Worm (Caenorhabditis elegans) whole organism, mixed stage, embryonic: ENCODE data around the gene lite-1.

Experiments
- M03D4.4 ChIP-seq: sonication (generic microtip); optimal IDR thresholded peaks from 2 replicates; lab custom pipeline; 2017; ENCODE audit warnings: mild to moderate bottlenecking, missing genetic modification characterization, missing compliant biosample characterization
- bed-3 ChIP-seq: fragments of 200-800 bp; sonication (Bioruptor generic); optimal IDR thresholded peaks from 3 replicates; lab custom pipeline; 2018; ENCODE audit warnings: mild to moderate bottlenecking, missing genetic modification characterization, moderate library complexity, missing compliant biosample characterization
- blmp-1 ChIP-seq: fragments of 150-350 bp; optimal IDR thresholded peaks from 2 replicates; lab custom pipeline; 2014; ENCODE audit warnings: missing biosample characterization, missing genetic modification characterization
- ceh-39 ChIP-seq: fragments of 150-350 bp; optimal IDR thresholded peaks from 2 replicates; lab custom pipeline; 2014; ENCODE audit warnings: missing biosample characterization, missing genetic modification characterization
- ceh-43 ChIP-seq: fragments of 200-800 bp; sonication (Bioruptor generic); optimal IDR thresholded peaks from 2 replicates; lab custom pipeline; 2018; ENCODE audit warnings: mild to moderate bottlenecking, missing genetic modification characterization, moderate library complexity, missing compliant biosample characterization
- ceh-83 ChIP-seq: fragments of 200-800 bp; sonication (Bioruptor generic); optimal IDR thresholded peaks from 2 replicates; lab custom pipeline; 2018; ENCODE audit warnings: mild to moderate bottlenecking, missing genetic modification characterization, missing compliant biosample characterization
- ces-1 ChIP-seq: fragments of 150-350 bp; optimal IDR thresholded peaks from 2 replicates; lab custom pipeline; 2014; ENCODE audit warnings: missing biosample characterization, missing genetic modification reagents, missing genetic modification characterization
- cnd-1 ChIP-seq: fragments of 200-800 bp; sonication (Bioruptor generic); optimal IDR thresholded peaks from 2 replicates; lab custom pipeline; 2018; ENCODE audit warnings: mild to moderate bottlenecking, missing genetic modification characterization, missing compliant biosample characterization
- drap-1 ChIP-seq: fragments of 200-800 bp; sonication (Bioruptor generic); optimal IDR thresholded peaks from 3 replicates; lab custom pipeline; 2018; ENCODE audit warnings: mild to moderate bottlenecking, missing genetic modification characterization, missing compliant biosample characterization
- elt-1 ChIP-seq: sonication (generic microtip); optimal IDR thresholded peaks from 2 replicates; lab custom pipeline; 2017; ENCODE audit warnings: missing genetic modification characterization, mild to moderate bottlenecking, missing compliant biosample characterization, antibody characterized with exemption, moderate library complexity, borderline replicate concordance; ENCODE audit not compliant: insufficient read depth
- elt-3 ChIP-seq: fragments of 150-350 bp; optimal IDR thresholded peaks from 2 replicates; lab custom pipeline; 2014; ENCODE audit warnings: missing biosample characterization, missing genetic modification characterization
- flh-1 ChIP-seq: fragments of 200-800 bp; sonication (Bioruptor generic); optimal IDR thresholded peaks from 2 replicates; lab custom pipeline; 2018; ENCODE audit warnings: mild to moderate bottlenecking, missing genetic modification characterization, moderate library complexity, missing compliant biosample characterization
- ham-2 ChIP-seq: fragments of 200-800 bp; sonication (Bioruptor generic); optimal IDR thresholded peaks from 2 replicates; lab custom pipeline; 2018; ENCODE audit warnings: mild to moderate bottlenecking, missing genetic modification characterization, missing compliant biosample characterization
- hlh-1 ChIP-seq: fragments of 150-350 bp; optimal IDR thresholded peaks from 2 replicates; lab custom pipeline; 2014; ENCODE audit warnings: missing biosample characterization, missing genetic modification reagents, missing genetic modification characterization
- lin-13 ChIP-seq: fragments of 150-350 bp; optimal IDR thresholded peaks from 2 replicates; lab custom pipeline; 2014; ENCODE audit warnings: missing biosample characterization, missing genetic modification characterization
- lin-32 ChIP-seq: fragments of 200-800 bp; sonication (Bioruptor generic); optimal IDR thresholded peaks from 2 replicates; lab custom pipeline; 2018; ENCODE audit warnings: mild to moderate bottlenecking, missing genetic modification characterization, missing compliant biosample characterization
- lsy-2 ChIP-seq: fragments of 150-350 bp; optimal IDR thresholded peaks from 2 replicates; lab custom pipeline; 2014; ENCODE audit warnings: missing biosample characterization, missing genetic modification characterization
- mab-5 ChIP-seq: fragments of 150-350 bp; optimal IDR thresholded peaks from 2 replicates; lab custom pipeline; 2014; ENCODE audit warnings: missing biosample characterization, missing genetic modification characterization
- mep-1 ChIP-seq: fragments of 150-350 bp; optimal IDR thresholded peaks from 2 replicates; lab custom pipeline; 2017; ENCODE audit warnings: missing biosample characterization, missing genetic modification reagents, missing genetic modification characterization, inconsistent platforms
- mls-2 ChIP-seq: sonication (generic microtip); optimal IDR thresholded peaks from 2 replicates; lab custom pipeline; 2016; ENCODE audit warnings: mild to moderate bottlenecking, missing genetic modification characterization, moderate library complexity, missing compliant biosample characterization
- nhr-12 ChIP-seq: fragments of 150-350 bp; optimal IDR thresholded peaks from 2 replicates; lab custom pipeline; 2014; ENCODE audit warnings: missing biosample characterization, missing genetic modification characterization
- nhr-2 ChIP-seq: fragments of 150-350 bp; optimal IDR thresholded peaks from 2 replicates; lab custom pipeline; 2014; ENCODE audit warnings: missing biosample characterization, missing genetic modification characterization
- nhr-237 ChIP-seq: fragments of 150-350 bp; optimal IDR thresholded peaks from 2 replicates; lab custom pipeline; 2014; ENCODE audit warnings: missing biosample characterization, missing genetic modification characterization
- nhr-28 ChIP-seq: fragments of 150-350 bp; optimal IDR thresholded peaks from 2 replicates; lab custom pipeline; 2014; ENCODE audit warnings: missing biosample characterization, missing genetic modification characterization
- nhr-76 ChIP-seq: sonication (generic microtip); optimal IDR thresholded peaks from 2 replicates; lab custom pipeline; 2017; ENCODE audit warnings: missing biosample characterization, missing genetic modification characterization
- pha-4 ChIP-seq: fragments of 150-350 bp; optimal IDR thresholded peaks from 2 replicates; lab custom pipeline; 2018; ENCODE audit warnings: missing biosample characterization, missing genetic modification reagents, missing genetic modification characterization
- sem-2 ChIP-seq: fragments of 200-800 bp; sonication (Bioruptor generic); optimal IDR thresholded peaks from 2 replicates; lab custom pipeline; 2018; ENCODE audit warnings: mild to moderate bottlenecking, missing genetic modification characterization, missing compliant biosample characterization
- snpc-4 ChIP-seq: fragments of 150-350 bp; optimal IDR thresholded peaks from 2 replicates; lab custom pipeline; 2014; ENCODE audit warnings: missing biosample characterization, missing genetic modification characterization
- sptf-1 ChIP-seq: sonication (generic microtip); optimal IDR thresholded peaks from 2 replicates; lab custom pipeline; 2017; ENCODE audit warnings: mild to moderate bottlenecking, missing genetic modification characterization, moderate library complexity, missing compliant biosample characterization
- tbx-8 ChIP-seq: fragments of 200-800 bp; sonication (Bioruptor generic); optimal IDR thresholded peaks from 2 replicates; lab custom pipeline; 2018; ENCODE audit warnings: mild to moderate bottlenecking, missing genetic modification characterization, moderate library complexity, missing compliant biosample characterization
- unc-120 ChIP-seq: sonication (generic microtip); optimal IDR thresholded peaks from 2 replicates; lab custom pipeline; 2017; ENCODE audit warnings: missing genetic modification characterization, missing compliant biosample characterization; ENCODE audit not compliant: poor library complexity, severe bottlenecking
- unc-39 ChIP-seq: fragments of 150-350 bp; optimal IDR thresholded peaks from 2 replicates; lab custom pipeline; 2014; ENCODE audit warnings: missing biosample characterization, missing genetic modification characterization
- unc-62 ChIP-seq: fragments of 150-350 bp; optimal IDR thresholded peaks from 2 replicates; lab custom pipeline; 2014; ENCODE audit warnings: missing biosample characterization, missing genetic modification reagents, missing genetic modification characterization
- zip-8 ChIP-seq: fragments of 150-350 bp; optimal IDR thresholded peaks from 2 replicates; lab custom pipeline; 2014; ENCODE audit warnings: missing biosample characterization, missing genetic modification characterization
- ztf-11 ChIP-seq: fragments of 150-350 bp; optimal IDR thresholded peaks from 2 replicates; lab custom pipeline; 2014; ENCODE audit warnings: missing biosample characterization, missing genetic modification characterization

Gene lite-1

ce11 chrX:6232998-6233626, 2.5 kb upstream of the lite-1 start, which contains the start of gene C14F11.4:
C14F11.4 (minus strand) TSS chrX:6233048.
- no peak for TF ChIP-seq nhr-12 (tag; lab: Kevin White, UChicago)
- TF ChIP-seq pha-4 (tag; lab: Kevin White, UChicago): no peak
- no peak for TF ChIP-seq zip-8 (tag; lab: Kevin White, UChicago)
- no peak for TF ChIP-seq lsy-2 (tag; lab: Kevin White, UChicago)
- no peak for TF ChIP-seq unc-39 (tag; lab: Kevin White, UChicago)
- no peak for TF ChIP-seq lin-13 (tag; lab: Kevin White, UChicago)
- no peak for TF ChIP-seq mep-1 (tag; lab: Kevin White, UChicago)
- no peak for TF ChIP-seq bed-3
- TF ChIP-seq unc-62 (GFP tag; lab: Kevin White, UChicago): no peak
- no peak for TF ChIP-seq drap-1 (GFP tag; lab: Kevin White, UChicago)
- TF ChIP-seq nhr-237: no peak
- no peak for TF ChIP-seq elt-1 (tag; lab: Kevin White, UChicago)
- no peak for TF ChIP-seq sptf-1 (tag; lab: Kevin White, UChicago)
- no peak for TF ChIP-seq M03D4.4 (tag; lab: Kevin White, UChicago)
- no peak for TF ChIP-seq nhr-76 (tag; lab: Kevin White, UChicago)

ce11 chrX:6224841-6225240, 5.7 kb downstream of the lite-1 start:
- peak; percentile 96 for TF ChIP-seq unc-62 (GFP tag; lab: Kevin White, UChicago)
- TF ChIP-seq mab-5 (tag; lab: Kevin White, UChicago): peak; percentile 82
- TF ChIP-seq unc-120: peak; percentile 72
- no peak for TF ChIP-seq nhr-237
- no peak for TF ChIP-seq tbx-8
- peak; percentile 28 for TF ChIP-seq lin-32 (GFP tag; lab: Kevin White, UChicago)
- TF ChIP-seq lin-13 (tag; lab: Kevin White, UChicago): peak; percentile 28
- TF ChIP-seq ham-2 (GFP tag; lab: Kevin White, UChicago): no peak
- peak; percentile 93 for TF ChIP-seq hlh-1 (tag; lab: Kevin White, UChicago)
- TF ChIP-seq cnd-1: peak; percentile 82
- TF ChIP-seq drap-1 (GFP tag; lab: Kevin White, UChicago): no peak
- no peak for TF ChIP-seq blmp-1 (tag; lab: Kevin White, UChicago)

ce11 chrX:6221097-6221496, 9.5 kb downstream of the lite-1 start:
- TF ChIP-seq cnd-1 (no peak), sem-2 (GFP tag; lab: Kevin White, UChicago) (no peak), ztf-11 (tag; lab: Kevin White, UChicago) (no peak), ham-2 (GFP tag; lab: Kevin White, UChicago) (no peak), pha-4 (tag; lab: Kevin White, UChicago) (no peak), ceh-83 (GFP tag; lab: Kevin White, UChicago) (no peak), nhr-76 (tag; lab: Kevin White, UChicago) (no peak), lin-13 (tag; lab: Kevin White, UChicago) (no peak)

ce11 chrX:6219892-6220291, 10.7 kb downstream of the lite-1 start:
- TF ChIP-seq cnd-1 (peak; percentile 40), unc-39 (tag; lab: Kevin White, UChicago) (no peak), pha-4 (tag; lab: Kevin White, UChicago) (no peak), hlh-1 (tag; lab: Kevin White, UChicago) (peak; percentile 5), lin-13 (tag; lab: Kevin White, UChicago) (peak; percentile 21), unc-62 (GFP tag; lab: Kevin White, UChicago) (no peak), lsy-2 (tag; lab: Kevin White, UChicago) (no peak), tbx-8 (no peak), ztf-11 (tag; lab: Kevin White, UChicago) (no peak), blmp-1 (tag; lab: Kevin White, UChicago) (no peak), ham-2 (GFP tag; lab: Kevin White, UChicago) (no peak), zip-8 (tag; lab: Kevin White, UChicago) (no peak), nhr-28 (tag; lab: Kevin White, UChicago) (no peak), nhr-12 (tag; lab: Kevin White, UChicago) (no peak), unc-120 (peak; percentile 33), mep-1 (tag; lab: Kevin White, UChicago) (peak; percentile 18), flh-1 (no peak), bed-3 (peak; percentile 56), ceh-83 (GFP tag; lab: Kevin White, UChicago) (peak; percentile 72), elt-1 (tag; lab: Kevin White, UChicago) (no peak), mab-5 (tag; lab: Kevin White, UChicago) (no peak), snpc-4 (tag; lab: Kevin White, UChicago) (no peak), lin-32 (GFP tag; lab: Kevin White, UChicago) (peak; percentile 29), sem-2 (GFP tag; lab: Kevin White, UChicago) (no peak), elt-3 (tag; lab: Kevin White, UChicago) (no peak), M03D4.4 (tag; lab: Kevin White, UChicago) (peak; percentile 55), ces-1 (GFP tag; lab: Kevin White, UChicago) (peak; percentile 7), nhr-2 (tag; lab: Kevin White, UChicago) (no peak), drap-1 (GFP tag; lab: Kevin White, UChicago) (peak; percentile 68), sptf-1 (tag; lab: Kevin White, UChicago) (peak; percentile 82), mls-2 (tag; lab: Kevin White, UChicago) (peak; percentile 57), nhr-76 (tag; lab: Kevin White, UChicago) (no peak), nhr-237 (no peak), ceh-39 (tag; lab: Kevin White, UChicago) (no peak), ceh-43 (GFP tag; lab: Kevin White, UChicago) (peak; percentile 20)
